Worm (Caenorhabditis elegans) whole organism, late embryonic: ENCODE measurements around the gene R13D7.2.

Source experiments
- ahr-1 ChIP-seq: sonication (generic microtip); optimal IDR thresholded peaks from 2 replicates; lab custom pipeline; 2016; ENCODE audit warnings: missing genetic modification characterization, missing compliant biosample characterization
- elt-2 ChIP-seq: sonication (generic microtip); optimal IDR thresholded peaks from 2 replicates; lab custom pipeline; 2016; ENCODE audit warnings: missing genetic modification reagents, missing genetic modification characterization, missing compliant biosample characterization
- hlh-15 ChIP-seq: sonication (generic microtip); optimal IDR thresholded peaks from 2 replicates; lab custom pipeline; 2016; ENCODE audit warnings: missing genetic modification characterization, missing compliant biosample characterization
- hlh-8 ChIP-seq: sonication (generic microtip); optimal IDR thresholded peaks from 2 replicates; lab custom pipeline; 2016; ENCODE audit warnings: missing genotype, missing genetic modification characterization, missing compliant biosample characterization
- lim-6 ChIP-seq: sonication (generic microtip); optimal IDR thresholded peaks from 2 replicates; lab custom pipeline; 2016; ENCODE audit warnings: missing genetic modification characterization, missing compliant biosample characterization
- unc-55 ChIP-seq: sonication (generic microtip); optimal IDR thresholded peaks from 2 replicates; lab custom pipeline; 2017; ENCODE audit warnings: missing biosample characterization, missing genetic modification reagents, missing genetic modification characterization

DNA sequence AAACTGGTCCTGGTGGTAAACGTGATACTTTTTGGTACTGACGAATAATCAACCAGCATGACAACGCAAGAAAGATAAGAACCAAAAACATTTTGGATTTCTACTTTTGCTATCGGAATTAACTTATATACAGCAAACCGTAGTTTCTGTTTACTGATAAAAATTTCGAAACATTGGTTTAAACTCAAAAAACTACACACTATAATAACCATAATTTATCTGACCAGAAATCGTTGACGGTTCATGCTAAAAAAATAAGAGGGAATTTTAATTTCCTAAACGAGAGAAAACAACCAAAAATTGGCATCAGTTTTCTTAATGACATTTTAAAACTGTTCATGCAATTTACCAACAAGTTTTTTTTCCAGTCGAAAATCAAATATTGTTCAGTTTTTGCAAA, 48.0 kb upstream of the R13D7.2 start, which contains the start of gene cyp-35A1:
- no peak for TF ChIP-seq elt-2 (tag; lab: Kevin White, UChicago)
- no peak for TF ChIP-seq lim-6 (tag; lab: Kevin White, UChicago)
- no peak for TF ChIP-seq hlh-8 (tag; lab: Kevin White, UChicago)
- TF ChIP-seq unc-55 (GFP tag; lab: Kevin White, UChicago) = no peak
- TF ChIP-seq hlh-15 = no peak
- TF ChIP-seq ahr-1 = no peak
